Fruit fly (Drosophila melanogaster): ENCODE measurements around the gene ppk18.

ppk18 gene

dm6 chr2L:9754817-9755216 lies 16.0 kb downstream of the ppk18 start:
- TF ChIP-seq Hmr (GFP tag; optimal IDR thresholded peaks at IDR 0.05), result peak; percentile 20
- TF ChIP-seq CG11247 (GFP tag; IDR thresholded peaks at IDR 0.05), result no peak
- TF ChIP-seq CG2678 (tag; optimal IDR thresholded peaks at IDR 0.05), result peak; percentile 43
- peak; percentile 56 for TF ChIP-seq CG18599 (GFP tag; optimal IDR thresholded peaks at IDR 0.05)
- TF ChIP-seq CG11504 (tag; optimal IDR thresholded peaks at IDR 0.05), result peak; percentile 23
- no peak for TF ChIP-seq Six4 (GFP tag; optimal IDR thresholded peaks at IDR 0.05)
- no peak for TF ChIP-seq Antp (GFP tag; optimal IDR thresholded peaks at IDR 0.05)
- TF ChIP-seq lola (GFP tag; optimal IDR thresholded peaks at IDR 0.05), result no peak
- peak; percentile 32 for TF ChIP-seq CG2120 (GFP tag; optimal IDR thresholded peaks at IDR 0.05)
- TF ChIP-seq scrt (GFP tag; optimal IDR thresholded peaks at IDR 0.05), result peak; percentile 24
- no peak for TF ChIP-seq Kr (GFP tag; optimal IDR thresholded peaks at IDR 0.05)
- peak; percentile 60 for TF ChIP-seq row (GFP tag; IDR thresholded peaks at IDR 0.05)
- TF ChIP-seq lab (GFP tag; optimal IDR thresholded peaks at IDR 0.05), result peak; percentile 13
- peak; percentile 29 for TF ChIP-seq CG7839 (tag; optimal IDR thresholded peaks at IDR 0.05)
- TF ChIP-seq sqz (GFP tag; optimal IDR thresholded peaks at IDR 0.05), result peak; percentile 19
- TF ChIP-seq Myb (GFP tag; optimal IDR thresholded peaks at IDR 0.05), result peak; percentile 11
- peak; percentile 16 for TF ChIP-seq CG3281 (GFP tag; optimal IDR thresholded peaks at IDR 0.05)
- TF ChIP-seq gem (tag; optimal IDR thresholded peaks at IDR 0.05), result peak; percentile 15
- TF ChIP-seq Chrac-16 (GFP tag; optimal IDR thresholded peaks at IDR 0.05), result no peak
- TF ChIP-seq dmrt99B (tag; optimal IDR thresholded peaks at IDR 0.05), result peak; percentile 20
- peak; percentile 25 for TF ChIP-seq zf30C (GFP tag; optimal IDR thresholded peaks at IDR 0.05)
- TF ChIP-seq Med (GFP tag), result peak; percentile 37
- TF ChIP-seq tap (tag; optimal IDR thresholded peaks at IDR 0.05), result no peak
- TF ChIP-seq grau (tag; optimal IDR thresholded peaks at IDR 0.05), result peak; percentile 2
- TF ChIP-seq lilli (GFP tag; optimal IDR thresholded peaks at IDR 0.05), result peak; percentile 13
- TF ChIP-seq crol (GFP tag; IDR thresholded peaks at IDR 0.05), result 0 out of 2 replicates have a peak, but pooled peaks have one; percentile 2
- peak; percentile 38 for TF ChIP-seq Fer1 (GFP tag; optimal IDR thresholded peaks at IDR 0.05)
- TF ChIP-seq D19B (GFP tag; optimal IDR thresholded peaks at IDR 0.05), result peak; percentile 32
- TF ChIP-seq caup (GFP tag; optimal IDR thresholded peaks at IDR 0.05; ENCODE audit: severe bottlenecking), result peak; percentile 5

dm6 chr2L:9753357-9753756 lies 17.4 kb downstream of the ppk18 start:
- TF ChIP-seq onecut (GFP tag; IDR thresholded peaks at IDR 0.05) (peak; percentile 13; the same call in 1 of the 2 replicates), tup (GFP tag; optimal IDR thresholded peaks at IDR 0.05) (no peak), Sin3A (optimal IDR thresholded peaks at IDR 0.05) (no peak), h (optimal IDR thresholded peaks at IDR 0.05) (no peak), Side (GFP tag; optimal IDR thresholded peaks at IDR 0.05) (no peak), abd-A (tag; optimal IDR thresholded peaks at IDR 0.05) (peak; percentile 34), gro (GFP tag; optimal IDR thresholded peaks at IDR 0.05) (no peak), slbo (GFP tag; IDR thresholded peaks at IDR 0.05) (no peak), CG13624 (GFP tag; optimal IDR thresholded peaks at IDR 0.05) (no peak), jing (GFP tag; optimal IDR thresholded peaks at IDR 0.05) (no peak), CG1603 (tag; optimal IDR thresholded peaks at IDR 0.05) (no peak), CG9727 (GFP tag; optimal IDR thresholded peaks at IDR 0.05) (no peak), twi (tag; optimal IDR thresholded peaks at IDR 0.05) (no peak), Bteb2 (GFP tag; optimal IDR thresholded peaks at IDR 0.05) (no peak), CG11723 (GFP tag; optimal IDR thresholded peaks at IDR 0.05) (no peak), CG30020 (tag; optimal IDR thresholded peaks at IDR 0.05) (no peak), phol (tag; optimal IDR thresholded peaks at IDR 0.05) (no peak), HLHmδ (GFP tag; optimal IDR thresholded peaks at IDR 0.05) (no peak), dmrt99B (tag; optimal IDR thresholded peaks at IDR 0.05) (no peak), cg (GFP tag; optimal IDR thresholded peaks at IDR 0.05) (peak; percentile 9), CG32772 (GFP tag; IDR thresholded peaks at IDR 0.05) (no peak), grn (GFP tag; optimal IDR thresholded peaks at IDR 0.05) (no peak), pb (GFP tag; optimal IDR thresholded peaks at IDR 0.05) (no peak), ap (GFP tag; IDR thresholded peaks at IDR 0.05) (no peak)
